Worm (Caenorhabditis elegans): ENCODE data around the gene srz-101.

The srz-101 gene

DNA sequence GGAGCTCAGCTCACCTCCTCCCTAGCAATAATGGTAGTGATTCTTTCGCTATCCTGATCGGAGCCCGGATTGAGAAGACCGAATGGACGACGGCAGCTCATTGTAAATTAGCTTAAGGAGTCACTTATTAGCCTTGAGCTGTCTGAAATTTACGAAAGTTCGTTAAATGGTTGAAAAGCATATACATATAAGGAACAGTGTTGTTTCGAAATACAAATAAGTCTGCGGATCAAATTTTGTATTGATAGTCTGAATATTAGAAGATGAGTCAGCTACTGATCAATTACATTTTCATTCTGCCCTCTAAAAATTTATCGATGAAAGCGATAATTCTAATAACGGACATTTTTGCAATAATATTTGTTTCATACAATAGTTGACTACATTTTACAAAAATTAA, 28.0 kb upstream of the srz-101 start, which contains the start of gene F14F8.14:
TSS of gene F14F8.14 (minus strand) at position 101 of the 400 bp plus-strand sequence.
- TF ChIP-seq lin-15B (tag; optimal IDR thresholded peaks at IDR 0.05) (no peak), eor-1 (tag; optimal IDR thresholded peaks at IDR 0.05) (no peak), aly-2 (tag; optimal IDR thresholded peaks at IDR 0.05) (no peak), nhr-76 (tag; optimal IDR thresholded peaks at IDR 0.05) (no peak), egl-27 (tag; optimal IDR thresholded peaks at IDR 0.05) (no peak), egl-5 (tag; optimal IDR thresholded peaks at IDR 0.05) (no peak)

DNA sequence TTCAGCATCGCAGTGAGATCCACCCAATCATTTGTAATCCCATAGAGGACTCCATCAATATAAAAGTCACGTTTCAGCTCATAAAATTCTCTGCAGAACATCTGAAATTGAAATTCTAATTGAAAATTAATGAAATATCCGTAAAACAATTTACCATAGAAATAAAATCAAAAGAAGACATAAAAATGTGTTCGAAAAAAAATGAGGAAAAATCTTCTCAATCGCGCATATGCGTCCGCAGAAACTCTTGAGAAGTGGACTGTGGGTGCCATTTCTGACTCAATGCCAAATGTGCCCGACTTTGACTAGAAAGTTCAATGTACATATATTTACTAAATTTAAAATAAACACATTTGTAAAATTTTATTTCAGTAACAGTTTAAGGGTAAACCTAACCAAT, 26.2 kb upstream of the srz-101 start, which contains the start of gene F14F8.9:
TSS of gene F14F8.9 (minus strand) at position 101 of the 400 bp plus-strand sequence.
- TF ChIP-seq nfya-1 (tag; optimal IDR thresholded peaks at IDR 0.05; ENCODE audit: insufficient read depth) (no peak), skn-1 (tag; optimal IDR thresholded peaks at IDR 0.05) (no peak)

DNA sequence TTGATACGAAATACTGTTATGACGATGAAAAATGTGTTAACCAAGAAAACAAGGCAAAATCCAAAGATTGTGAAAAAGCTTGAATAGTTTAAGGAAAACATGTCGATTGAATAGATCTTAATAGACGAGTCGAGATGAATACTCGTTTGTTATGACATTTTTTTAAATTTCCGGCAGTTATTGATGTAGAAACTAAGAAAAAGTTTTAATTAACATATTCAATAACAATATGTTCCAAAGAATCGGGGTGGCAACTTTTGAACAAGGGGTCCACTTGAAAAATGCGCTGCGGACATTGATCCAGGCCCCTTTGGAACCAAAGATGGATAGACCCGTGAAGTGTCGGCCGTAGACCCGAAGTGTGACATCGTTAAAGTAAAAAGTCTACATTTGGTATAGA, 23.4 kb upstream of the srz-101 start, which contains the start of gene str-61:
TSS of gene str-61 (minus strand) at position 101 of the 400 bp plus-strand sequence.
- TF ChIP-seq hmg-11 (tag; optimal IDR thresholded peaks at IDR 0.05), result no peak
- no peak for TF ChIP-seq ZK546.5 (tag; optimal IDR thresholded peaks at IDR 0.05)

DNA sequence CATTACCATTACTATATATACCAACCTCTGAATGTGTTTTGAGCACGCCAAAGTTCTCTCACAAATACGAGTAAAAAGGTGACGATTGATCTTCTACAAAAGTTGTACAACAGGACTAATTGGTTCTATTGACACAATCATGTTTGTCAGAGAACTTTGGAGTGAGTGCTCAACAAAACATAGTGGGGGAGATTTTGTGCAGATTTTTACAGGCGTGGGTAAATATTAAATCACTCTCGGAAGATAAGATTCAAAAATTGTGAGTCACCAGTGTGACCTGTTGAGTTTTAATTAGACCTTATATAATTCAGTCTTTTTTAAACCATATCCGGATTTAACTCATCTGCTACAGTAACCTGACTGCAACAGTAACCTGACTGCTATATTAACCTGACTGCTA, 22.4 kb upstream of the srz-101 start, which contains the start of gene F14F8.8:
TSS of gene F14F8.8 (minus strand) at position 101 of the 400 bp plus-strand sequence.
- TF ChIP-seq nhr-28 (tag; optimal IDR thresholded peaks at IDR 0.05) (no peak), fkh-10 (GFP tag; optimal IDR thresholded peaks at IDR 0.05) (no peak), nhr-67 (tag; optimal IDR thresholded peaks at IDR 0.05) (no peak), nhr-43 (tag; optimal IDR thresholded peaks at IDR 0.05; ENCODE audit: poor library complexity, severe bottlenecking) (no peak), nhr-23 (tag; optimal IDR thresholded peaks at IDR 0.05) (no peak), sea-2 (GFP tag; optimal IDR thresholded peaks at IDR 0.05) (no peak), ztf-11 (tag; optimal IDR thresholded peaks at IDR 0.05) (no peak), ztf-4 (tag; optimal IDR thresholded peaks at IDR 0.05) (no peak)

DNA sequence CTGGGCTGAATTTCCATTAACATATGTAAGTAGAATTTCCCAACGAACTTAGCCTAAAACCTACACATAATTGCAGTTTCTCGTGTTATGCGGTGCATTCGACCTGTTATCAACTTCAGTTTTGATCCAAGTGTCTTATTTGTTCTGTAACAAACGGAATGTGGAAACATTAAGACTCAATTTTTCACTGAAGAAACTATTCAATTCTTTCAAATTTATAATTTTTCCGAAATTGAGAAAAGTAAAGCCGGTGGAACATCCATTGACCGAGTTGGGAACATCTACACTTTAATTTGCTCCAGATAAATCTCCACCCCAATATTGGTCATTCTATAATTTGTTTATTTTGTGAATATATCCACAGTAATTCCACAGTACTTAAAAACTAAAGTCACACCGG, 20.2 kb upstream of the srz-101 start:
- TF ChIP-seq tbx-2 (tag; optimal IDR thresholded peaks at IDR 0.05) (no peak), elt-1 (tag; optimal IDR thresholded peaks at IDR 0.05) (no peak), ztf-4 (tag; optimal IDR thresholded peaks at IDR 0.05) (no peak), ama-1 (optimal IDR thresholded peaks at IDR 0.05) (no peak), nhr-23 (tag; optimal IDR thresholded peaks at IDR 0.05) (no peak), daf-12 (tag; optimal IDR thresholded peaks at IDR 0.05) (no peak), nhr-237 (tag; optimal IDR thresholded peaks at IDR 0.05) (no peak), egl-27 (tag; optimal IDR thresholded peaks at IDR 0.05) (no peak), nhr-25 (tag; optimal IDR thresholded peaks at IDR 0.05) (no peak), unc-39 (tag; optimal IDR thresholded peaks at IDR 0.05) (no peak), mdl-1 (tag; optimal IDR thresholded peaks at IDR 0.05) (no peak), sea-2 (GFP tag; optimal IDR thresholded peaks at IDR 0.05) (no peak), eor-1 (tag; optimal IDR thresholded peaks at IDR 0.05) (no peak), unc-62 (GFP tag; optimal IDR thresholded peaks at IDR 0.05) (no peak), aly-2 (tag; optimal IDR thresholded peaks at IDR 0.05) (no peak), lin-15B (tag; optimal IDR thresholded peaks at IDR 0.05) (no peak)

DNA sequence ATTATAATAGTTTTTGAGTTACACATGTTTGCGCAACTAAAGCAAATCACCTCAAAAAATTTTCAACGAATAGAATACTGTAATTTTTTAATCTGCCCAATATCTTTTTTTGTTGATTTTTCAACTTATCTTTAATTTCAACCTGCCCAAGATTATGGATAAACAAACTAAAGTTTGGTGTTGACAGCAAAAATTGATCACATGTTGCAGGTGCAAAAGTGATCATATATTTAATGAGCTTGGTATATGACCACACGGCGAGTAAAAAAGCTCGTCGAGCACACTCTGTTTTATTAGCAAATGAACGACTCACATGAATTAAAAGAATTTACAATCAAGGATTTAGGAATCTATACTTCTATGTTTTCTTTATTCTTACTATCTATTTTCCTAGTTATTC, 19.1 kb upstream of the srz-101 start, which contains the start of gene srz-1:
TSS of gene srz-1 (plus strand) at position 301 of the 400 bp plus-strand sequence.
- TF ChIP-seq daf-12 (tag; optimal IDR thresholded peaks at IDR 0.05) (no peak), ceh-82 (tag; optimal IDR thresholded peaks at IDR 0.05) (no peak), mdl-1 (tag; optimal IDR thresholded peaks at IDR 0.05) (no peak), eor-1 (tag; optimal IDR thresholded peaks at IDR 0.05) (no peak), unc-62 (GFP tag; optimal IDR thresholded peaks at IDR 0.05) (no peak), pha-4 (tag; optimal IDR thresholded peaks at IDR 0.05) (no peak), elt-3 (tag; optimal IDR thresholded peaks at IDR 0.05) (no peak), nhr-28 (tag; optimal IDR thresholded peaks at IDR 0.05) (no peak), nhr-76 (tag; optimal IDR thresholded peaks at IDR 0.05) (no peak), ztf-11 (tag; optimal IDR thresholded peaks at IDR 0.05) (no peak), ceh-28 (tag; optimal IDR thresholded peaks at IDR 0.05) (no peak), pqm-1 (tag; optimal IDR thresholded peaks at IDR 0.05) (no peak), fos-1 (tag; optimal IDR thresholded peaks at IDR 0.05) (no peak)
